Fruit fly (Drosophila melanogaster): ENCODE measurements around the gene Nprl3.

The Nprl3 gene

DNA sequence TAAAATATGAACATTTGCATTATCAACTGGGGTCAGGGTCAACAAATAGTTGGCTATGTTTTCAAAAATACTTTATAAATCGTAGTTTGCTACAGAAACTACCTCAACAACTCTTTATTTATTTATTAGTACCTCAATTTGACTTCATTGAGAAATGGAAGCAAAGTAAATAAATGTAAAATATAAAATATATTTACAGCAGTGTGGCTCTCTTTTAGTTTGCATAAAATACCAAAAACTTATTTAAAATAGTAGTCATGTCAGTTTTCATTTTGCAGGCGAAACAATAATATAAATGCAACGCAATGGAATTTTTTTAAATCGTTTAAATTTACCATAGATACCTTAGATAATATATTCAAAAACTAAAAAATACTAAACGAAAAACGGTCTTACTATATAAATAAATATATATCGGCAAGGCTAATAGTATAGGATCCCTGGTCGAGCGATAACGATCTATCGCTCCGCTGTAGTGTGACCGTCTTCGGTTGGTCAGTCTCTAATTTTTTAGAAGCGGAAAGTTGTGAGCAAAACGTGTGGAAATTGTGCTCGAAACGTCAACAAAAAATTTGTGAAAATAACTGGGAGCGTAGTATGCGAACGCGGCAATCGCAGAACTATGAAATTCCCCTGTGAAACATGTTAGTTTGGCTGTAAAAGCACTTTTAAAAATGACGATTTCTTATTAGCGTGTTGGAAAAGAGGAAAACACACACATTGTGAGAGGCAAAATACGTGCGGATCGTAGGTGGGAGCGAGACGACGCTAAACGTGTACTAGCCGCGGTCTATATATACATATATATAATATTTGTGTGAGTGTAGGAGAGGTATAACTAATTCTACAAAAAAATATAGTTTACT is at the start of gene Nprl3, which contains the start of gene upSET:
TSS of gene Nprl3 (minus strand) at position 223 of the 866 bp plus-strand sequence.
TSS of gene upSET (plus strand) at position 470 of the 866 bp plus-strand sequence.
- TF ChIP-seq CG8478 (optimal IDR thresholded peaks at IDR 0.05) (peak; percentile 68), EcR (GFP tag; optimal IDR thresholded peaks at IDR 0.05) (no peak)

DNA sequence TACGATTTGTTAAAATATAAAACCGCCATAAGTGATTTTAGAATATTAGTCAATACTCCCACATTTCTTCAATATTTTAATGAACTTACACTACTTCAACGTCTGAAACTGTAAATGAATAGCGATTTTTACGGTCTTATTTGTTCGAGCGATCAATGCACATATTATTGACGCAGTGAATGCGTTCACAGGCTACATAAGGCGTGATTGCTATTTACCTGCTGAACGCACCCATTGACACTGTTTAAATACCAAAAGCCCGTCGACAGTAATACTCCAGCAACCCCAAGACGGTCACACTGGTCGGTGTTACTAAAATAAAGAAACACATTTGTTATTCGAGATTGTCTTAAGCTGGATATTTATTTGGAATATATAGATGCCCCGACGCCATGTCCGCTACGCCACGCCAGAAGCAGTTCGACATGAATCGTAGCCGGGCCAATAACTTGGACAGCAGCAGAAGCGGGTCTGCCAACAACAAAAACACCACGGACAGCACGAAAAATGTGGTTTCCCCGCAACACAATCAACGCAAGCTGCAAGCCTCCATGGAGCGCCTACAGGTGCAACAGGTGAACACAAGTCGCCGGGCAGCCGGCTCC is 49.4 kb upstream of the Nprl3 start, which contains the start of gene CG6833:
TSS of gene CG6833 (plus strand) at position 263 of the 605 bp plus-strand sequence.
- TF ChIP-seq psq (optimal IDR thresholded peaks at IDR 0.05) (no peak), usp (GFP tag; optimal IDR thresholded peaks at IDR 0.05) (no peak), EcR (GFP tag; optimal IDR thresholded peaks at IDR 0.05) (no peak), Dll (optimal IDR thresholded peaks at IDR 0.05) (no peak), CG8478 (optimal IDR thresholded peaks at IDR 0.05) (no peak), pan (optimal IDR thresholded peaks at IDR 0.05) (no peak)

DNA sequence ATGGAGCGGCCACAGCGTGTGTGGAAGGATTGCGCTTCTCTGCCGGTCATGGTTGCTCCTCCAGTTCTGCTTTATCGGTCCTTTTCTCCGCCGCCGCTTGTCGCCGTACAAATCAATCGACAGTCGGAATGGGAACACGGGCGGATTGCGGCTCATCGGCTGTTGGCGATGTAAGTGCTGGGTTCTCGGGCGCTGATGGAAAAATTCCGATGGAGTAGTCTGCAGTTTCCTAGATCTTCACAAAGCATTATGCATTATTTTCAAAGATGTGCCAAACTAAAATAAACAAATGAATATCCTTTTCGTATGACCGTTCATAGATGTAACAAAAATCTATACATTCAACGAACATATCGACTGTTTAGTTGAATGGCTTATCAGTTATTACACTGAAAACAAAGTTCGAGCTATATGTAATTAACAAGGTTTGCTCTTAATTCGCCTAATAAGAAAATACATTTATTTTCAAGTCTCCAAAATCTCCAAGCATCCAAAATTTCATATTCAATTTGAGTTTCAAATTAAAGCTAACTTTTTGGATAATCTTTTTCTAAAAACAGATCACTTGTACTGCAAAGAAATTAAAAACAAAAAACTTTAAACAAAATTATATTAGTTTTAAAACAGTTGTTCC is 48.1 kb upstream of the Nprl3 start, which contains the start of gene Neurl4:
TSS of gene Neurl4 (minus strand) at position 273 of the 634 bp plus-strand sequence.
- no peak for TF ChIP-seq Dll (optimal IDR thresholded peaks at IDR 0.05)
- TF ChIP-seq psq (optimal IDR thresholded peaks at IDR 0.05): no peak
- no peak for TF ChIP-seq CG8478 (optimal IDR thresholded peaks at IDR 0.05)
- no peak for TF ChIP-seq usp (GFP tag; optimal IDR thresholded peaks at IDR 0.05)
- TF ChIP-seq EcR (GFP tag; optimal IDR thresholded peaks at IDR 0.05): no peak
- no peak for TF ChIP-seq pan (optimal IDR thresholded peaks at IDR 0.05)

DNA sequence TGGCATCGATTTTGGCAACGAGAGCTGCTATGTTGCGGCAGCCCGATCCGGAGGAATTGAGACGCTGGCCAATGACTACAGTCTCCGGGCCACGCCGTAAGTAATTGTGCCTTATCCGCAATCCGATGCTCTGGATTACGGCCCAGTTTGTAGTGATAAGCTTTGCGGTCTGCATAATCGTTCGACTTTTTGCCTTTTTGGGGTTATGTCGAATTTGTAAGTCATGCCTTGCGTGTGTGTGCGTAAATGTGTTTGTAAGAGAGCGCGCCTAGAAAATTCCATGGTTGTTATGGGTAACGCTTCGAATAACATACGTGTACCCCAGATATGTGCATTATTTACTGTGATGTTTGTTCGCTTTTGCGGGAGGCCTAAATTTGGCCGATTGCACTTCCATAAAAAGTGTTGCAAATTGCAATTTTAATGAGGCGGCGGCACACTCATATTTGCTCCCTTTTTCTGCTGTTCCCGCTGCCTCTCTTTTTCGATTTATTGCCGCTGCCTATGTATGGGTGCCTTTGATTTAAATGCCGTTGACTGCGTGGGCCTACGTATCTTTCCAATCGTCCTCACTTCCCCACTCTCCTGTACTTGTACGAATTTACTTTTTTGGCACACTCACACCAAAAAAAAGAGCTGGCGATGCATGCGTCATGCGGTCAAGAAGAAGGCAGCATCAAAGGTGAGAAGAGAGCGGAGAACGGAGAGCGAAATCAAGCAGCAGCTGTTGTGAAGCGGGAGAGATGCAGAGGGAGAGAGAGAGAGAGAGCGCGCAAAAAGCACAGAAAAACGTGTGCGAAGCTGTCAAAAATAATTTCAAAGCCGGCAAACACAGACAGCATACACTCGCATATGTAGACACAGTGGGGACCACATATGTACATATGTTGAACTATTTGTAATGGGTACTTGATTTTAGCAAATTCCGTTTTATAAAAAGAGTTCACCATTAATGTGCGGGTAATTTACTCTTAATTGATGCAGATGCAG is 36.3 kb upstream of the Nprl3 start:
- peak; percentile 71 for TF ChIP-seq Dll (optimal IDR thresholded peaks at IDR 0.05)
- TF ChIP-seq EcR (GFP tag; optimal IDR thresholded peaks at IDR 0.05): no peak

DNA sequence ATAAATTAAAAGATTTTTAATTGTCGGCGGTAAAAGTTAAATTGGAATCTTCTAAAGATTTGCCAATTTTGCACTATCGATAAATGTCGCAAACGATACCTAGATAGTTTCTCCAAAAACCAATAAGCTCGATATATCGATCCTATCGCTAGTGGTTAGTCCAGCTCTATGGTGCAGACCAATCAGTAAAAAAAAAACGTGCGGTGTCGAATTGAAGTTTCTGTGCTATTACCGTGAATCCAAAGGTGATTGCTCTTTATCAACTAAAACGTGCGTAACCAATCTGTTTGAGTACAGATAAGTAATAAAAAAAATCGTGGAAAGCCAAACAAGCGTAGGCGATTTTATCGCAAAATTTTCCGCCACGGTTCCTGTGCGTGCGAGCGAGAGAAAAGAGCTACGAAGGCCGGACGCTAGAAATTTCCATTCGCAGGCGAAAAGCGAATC is 35.2 kb upstream of the Nprl3 start, which contains the start of gene Hsp110:
TSS of gene Hsp110 (plus strand) at position 153 of the 447 bp plus-strand sequence.
- TF ChIP-seq psq (optimal IDR thresholded peaks at IDR 0.05): no peak
- TF ChIP-seq usp (GFP tag; optimal IDR thresholded peaks at IDR 0.05): no peak
- TF ChIP-seq EcR (GFP tag; optimal IDR thresholded peaks at IDR 0.05): no peak
- no peak for TF ChIP-seq Dll (optimal IDR thresholded peaks at IDR 0.05)
- TF ChIP-seq pan (optimal IDR thresholded peaks at IDR 0.05): no peak
- no peak for TF ChIP-seq CG8478 (optimal IDR thresholded peaks at IDR 0.05)

DNA sequence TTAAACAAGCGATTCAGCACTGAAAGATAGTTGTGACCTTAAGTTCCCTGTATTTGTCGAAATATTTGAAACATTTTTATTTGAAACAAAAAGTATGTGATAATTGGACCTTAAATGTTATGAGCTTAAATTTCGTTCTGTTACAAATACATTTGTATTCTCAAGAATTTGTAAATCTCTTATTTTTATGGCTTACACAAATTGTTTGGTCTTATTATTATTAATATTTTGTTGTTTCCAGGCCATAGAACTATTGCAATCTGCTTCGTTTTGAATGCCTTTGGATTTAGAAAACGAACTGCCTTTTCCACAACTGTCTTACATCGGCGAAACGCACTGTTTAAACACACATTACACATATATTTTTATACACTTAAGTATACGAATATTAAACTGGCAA is 32.8 kb upstream of the Nprl3 start, which contains the start of gene CG6661:
TSS of gene CG6661 (plus strand) at position 301 of the 400 bp plus-strand sequence.
- TF ChIP-seq EcR (GFP tag; optimal IDR thresholded peaks at IDR 0.05): no peak
- no peak for TF ChIP-seq psq (optimal IDR thresholded peaks at IDR 0.05)
- no peak for TF ChIP-seq pan (optimal IDR thresholded peaks at IDR 0.05)
- TF ChIP-seq usp (GFP tag; optimal IDR thresholded peaks at IDR 0.05): no peak
- TF ChIP-seq CG8478 (optimal IDR thresholded peaks at IDR 0.05): no peak
- TF ChIP-seq Dll (optimal IDR thresholded peaks at IDR 0.05): no peak

DNA sequence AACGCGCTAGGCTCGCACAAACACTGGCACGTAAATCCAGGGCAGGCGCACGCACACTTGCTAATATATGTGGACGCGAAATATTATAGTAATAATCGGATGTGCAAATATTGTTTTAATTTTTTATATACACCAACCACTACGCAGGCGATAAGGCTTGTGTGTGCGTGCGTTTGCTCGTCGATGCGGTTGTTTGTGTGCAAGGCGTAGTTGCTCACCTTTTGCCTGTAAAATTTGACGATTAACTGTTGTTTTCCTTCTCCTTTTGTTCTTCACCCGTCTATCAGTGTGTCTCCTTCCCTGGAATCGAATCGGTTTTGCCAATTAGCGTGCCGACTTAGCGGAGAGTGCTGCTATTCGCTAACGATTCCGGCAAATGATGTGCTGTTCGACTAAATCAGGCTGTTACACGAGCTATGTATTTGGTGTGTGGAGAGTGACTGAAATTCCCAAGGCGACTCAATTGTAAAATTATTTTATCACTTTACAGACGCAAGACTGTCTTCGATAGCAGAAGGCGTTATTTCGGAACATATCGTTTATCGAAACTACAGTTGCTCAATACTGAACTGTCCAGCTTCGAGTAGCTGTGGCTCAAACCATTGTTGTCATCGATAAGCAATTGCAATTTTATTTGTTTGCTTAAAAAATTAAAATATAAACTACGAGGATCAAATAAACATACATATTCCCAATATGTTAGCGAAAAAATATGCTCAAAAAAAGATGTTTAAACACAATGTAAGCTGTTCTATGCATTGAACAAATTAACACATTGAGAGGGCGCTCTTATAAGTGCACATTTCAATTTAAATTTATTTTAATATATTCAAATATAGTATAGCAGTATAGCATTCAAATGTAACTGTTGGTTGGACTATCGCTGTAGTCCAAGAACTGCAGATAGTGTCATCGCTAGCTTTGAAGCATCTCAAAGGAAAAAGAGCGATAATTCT is 29.8 kb upstream of the Nprl3 start, which contains the start of the genes CG6650 and endos:
TSS of gene CG6650 (plus strand) at position 280 of the 956 bp plus-strand sequence.
TSS of gene endos (minus strand) at position 536 of the 956 bp plus-strand sequence.
- TF ChIP-seq Dll (optimal IDR thresholded peaks at IDR 0.05): no peak

DNA sequence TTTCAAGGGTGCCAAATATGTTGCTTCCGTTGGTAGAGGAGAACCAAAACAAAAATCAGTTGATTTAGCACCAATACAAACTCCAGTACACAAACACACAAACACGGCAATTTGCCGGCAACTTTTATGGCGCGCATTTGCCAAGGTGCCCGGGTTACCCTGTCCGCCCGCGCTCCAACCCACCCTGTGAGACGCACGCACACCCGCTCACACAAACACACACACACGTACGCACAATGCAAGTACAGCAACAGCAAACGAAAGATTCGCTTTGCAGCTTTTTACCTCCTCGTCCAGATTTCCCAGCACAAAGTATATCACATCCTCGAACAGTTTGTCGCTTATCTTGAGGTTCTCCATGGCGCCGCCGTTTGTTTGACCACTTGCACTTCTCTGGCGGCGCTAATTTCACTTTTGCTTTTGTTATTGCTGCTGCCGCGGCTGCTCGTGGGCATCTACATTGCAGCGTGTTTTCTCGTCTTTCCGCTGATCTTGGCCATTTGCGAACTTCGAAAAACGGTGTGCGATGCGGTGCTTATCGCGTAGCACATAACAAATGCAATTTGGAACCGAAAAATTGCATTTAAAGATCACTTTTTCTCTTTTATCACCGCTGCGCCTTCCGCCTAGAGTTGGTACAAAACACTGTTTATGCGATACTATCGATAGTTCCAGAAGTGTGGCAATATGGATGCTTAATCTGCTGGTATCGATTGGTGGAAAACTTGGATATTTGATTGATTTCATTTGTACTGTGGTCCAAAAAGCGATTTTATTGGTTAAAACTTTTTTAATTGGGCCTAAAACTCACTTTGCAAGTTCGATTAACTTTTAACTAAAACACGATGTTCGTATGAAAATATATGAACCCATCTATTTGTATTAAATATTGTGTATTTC is 27.1 kb upstream of the Nprl3 start, which contains the start of gene Ptip:
TSS of gene Ptip (minus strand) at position 637 of the 900 bp plus-strand sequence.
- TF ChIP-seq EcR (GFP tag; optimal IDR thresholded peaks at IDR 0.05) (no peak), Dll (optimal IDR thresholded peaks at IDR 0.05) (peak; percentile 28)

DNA sequence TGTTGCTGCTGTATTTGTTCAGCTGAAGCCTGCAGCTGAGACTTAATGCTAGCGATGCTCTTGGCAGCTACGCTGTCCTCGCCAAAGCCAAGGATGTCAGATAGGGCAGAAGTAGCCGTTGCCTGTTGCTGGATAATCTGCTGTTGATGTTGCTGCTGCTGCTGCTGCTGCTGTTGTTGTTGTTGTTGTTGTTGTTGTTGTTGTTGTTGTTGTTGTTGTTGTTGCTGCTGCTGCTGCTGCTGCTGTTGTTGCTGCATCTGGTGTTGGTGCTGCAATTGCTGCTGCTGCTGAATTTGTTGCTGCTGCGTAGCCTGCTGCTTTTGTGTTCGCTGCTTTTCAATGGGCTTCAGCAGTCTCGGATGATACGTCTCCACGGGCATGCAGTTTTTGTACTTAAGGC is 25.9 kb upstream of the Nprl3 start:
- TF ChIP-seq usp (GFP tag; optimal IDR thresholded peaks at IDR 0.05): no peak
- TF ChIP-seq Dll (optimal IDR thresholded peaks at IDR 0.05): no peak
- no peak for TF ChIP-seq psq (optimal IDR thresholded peaks at IDR 0.05)
- TF ChIP-seq pan (optimal IDR thresholded peaks at IDR 0.05): no peak
- TF ChIP-seq EcR (GFP tag; optimal IDR thresholded peaks at IDR 0.05): no peak

Measured in whole organism.